Worm (Caenorhabditis elegans): ENCODE results near the gene W03F9.9.

Gene W03F9.9

DNA sequence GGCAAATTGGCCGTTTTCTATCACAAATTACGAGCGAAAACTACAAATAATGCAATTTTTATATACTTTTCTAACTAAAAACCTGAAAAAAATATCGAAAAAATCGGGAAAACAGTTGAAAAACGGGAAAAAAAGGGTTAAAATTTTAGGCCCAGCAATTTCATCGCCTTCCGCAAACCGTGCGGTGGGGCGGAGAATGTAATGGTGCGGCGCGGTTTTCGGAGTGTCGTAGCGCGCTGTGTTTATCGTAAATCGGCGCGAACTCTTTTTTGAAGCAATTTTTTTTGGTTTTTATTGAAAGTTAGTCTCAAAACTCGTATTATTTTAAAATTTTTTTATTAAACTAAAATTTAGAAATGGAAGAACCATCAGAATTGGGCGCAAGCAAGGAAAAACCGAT is 34.2 kb upstream of the W03F9.9 start, which contains the start of gene picd-1:
picd-1 (plus strand) TSS at position 352 of the 400 bp plus-strand sequence.
- TF ChIP-seq T23F11.4 (GFP tag; optimal IDR thresholded peaks at IDR 0.05) (no peak), dmd-4 (tag; optimal IDR thresholded peaks at IDR 0.05; ENCODE audit: borderline replicate concordance) (no peak), sdc-2 (tag; optimal IDR thresholded peaks at IDR 0.05) (no peak), Y22D7AL.16 (tag; optimal IDR thresholded peaks at IDR 0.05) (no peak), ceh-14 (tag; optimal IDR thresholded peaks at IDR 0.05) (no peak), mec-3 (tag; optimal IDR thresholded peaks at IDR 0.05; ENCODE audit: borderline replicate concordance) (no peak), ztf-16 (tag; optimal IDR thresholded peaks at IDR 0.05) (peak; percentile 23), unc-3 (GFP tag; conservative IDR thresholded peaks at IDR 0.05) (no peak), unc-3 (tag; optimal IDR thresholded peaks at IDR 0.05) (no peak), nhr-232 (tag; optimal IDR thresholded peaks at IDR 0.05) (no peak), ceh-31 (tag; optimal IDR thresholded peaks at IDR 0.05) (no peak), eyg-1 (tag; optimal IDR thresholded peaks at IDR 0.05) (no peak), pag-3 (tag; optimal IDR thresholded peaks at IDR 0.05; ENCODE audit: borderline replicate concordance) (no peak), zip-5 (tag; optimal IDR thresholded peaks at IDR 0.05) (peak; percentile 0), sox-4 (tag; optimal IDR thresholded peaks at IDR 0.05) (no peak), dve-1 (tag; optimal IDR thresholded peaks at IDR 0.05) (peak; percentile 17), unc-55 (GFP tag; optimal IDR thresholded peaks at IDR 0.05) (peak; percentile 9), elt-4 (tag; optimal IDR thresholded peaks at IDR 0.05) (no peak), ttx-3 (tag; optimal IDR thresholded peaks at IDR 0.05) (no peak), syd-9 (tag; optimal IDR thresholded peaks at IDR 0.05) (no peak), ceh-24 (tag; optimal IDR thresholded peaks at IDR 0.05) (no peak), ref-2 (tag; optimal IDR thresholded peaks at IDR 0.05) (peak; percentile 3), fkh-6 (tag; optimal IDR thresholded peaks at IDR 0.05) (no peak), lim-6 (tag; optimal IDR thresholded peaks at IDR 0.05) (no peak), nfya-1 (tag; optimal IDR thresholded peaks at IDR 0.05) (peak; percentile 66), pax-1 (tag; optimal IDR thresholded peaks at IDR 0.05) (no peak), K09A11.1 (tag; optimal IDR thresholded peaks at IDR 0.05; ENCODE audit: insufficient read depth) (no peak), lin-11 (tag; optimal IDR thresholded peaks at IDR 0.05) (no peak), hlh-15 (tag; optimal IDR thresholded peaks at IDR 0.05) (no peak), unc-42 (tag; optimal IDR thresholded peaks at IDR 0.05) (peak; percentile 21), K02D7.2 (tag; optimal IDR thresholded peaks at IDR 0.05) (no peak), tbx-7 (tag; optimal IDR thresholded peaks at IDR 0.05) (no peak), pros-1 (tag; optimal IDR thresholded peaks at IDR 0.05) (no peak), ceh-34 (tag; optimal IDR thresholded peaks at IDR 0.05) (no peak), rnt-1 (tag; optimal IDR thresholded peaks at IDR 0.05) (no peak)

ce11 chrV:116243-116642 is 22.4 kb upstream of the W03F9.9 start:
- TF ChIP-seq mec-3 (tag; optimal IDR thresholded peaks at IDR 0.05; ENCODE audit: borderline replicate concordance) (peak; percentile 10), odd-2 (tag; optimal IDR thresholded peaks at IDR 0.05) (no peak), ceh-18 (tag; optimal IDR thresholded peaks at IDR 0.05) (no peak), ref-2 (tag; optimal IDR thresholded peaks at IDR 0.05) (no peak), npax-4 (tag; optimal IDR thresholded peaks at IDR 0.05) (no peak), pat-9 (tag; optimal IDR thresholded peaks at IDR 0.05) (no peak), hlh-15 (tag; optimal IDR thresholded peaks at IDR 0.05) (no peak), gmeb-2 (tag; optimal IDR thresholded peaks at IDR 0.05) (no peak), F13H6.1 (tag; optimal IDR thresholded peaks at IDR 0.05) (peak; percentile 12), ceh-48 (tag; optimal IDR thresholded peaks at IDR 0.05) (no peak), sdc-2 (tag; optimal IDR thresholded peaks at IDR 0.05) (peak; percentile 31), ceh-45 (GFP tag; IDR thresholded peaks at IDR 0.05) (no peak)

Measured in whole organism, late embryonic.